Fruit fly (Drosophila melanogaster) whole organism, embryonic: ENCODE results near the gene CG7966.

Experiments
- Antp ChIP-seq: fragments of 200-800 bp; sonication (Bioruptor generic); optimal IDR thresholded peaks from 3 replicates; lab custom pipeline; 2016; ENCODE audit warnings: missing biosample characterization, missing genetic modification characterization
- Blimp-1 ChIP-seq: fragments of 200-800 bp; sonication (Bioruptor generic); optimal IDR thresholded peaks from 3 replicates; lab custom pipeline; 2018; ENCODE audit warnings: missing biosample characterization, missing genetic modification characterization, mild to moderate bottlenecking, moderate library complexity, missing genetic modification reagents
- CG10543 ChIP-seq: fragments of 200-800 bp; sonication (Bioruptor generic); optimal IDR thresholded peaks from 3 replicates; lab custom pipeline; 2017; ENCODE audit warnings: missing biosample characterization, mild to moderate bottlenecking, missing genetic modification characterization, moderate library complexity
- CG11456 ChIP-seq: fragments of 200-800 bp; sonication (Bioruptor generic); IDR thresholded peaks from 3 replicates; pipeline ENCODE4 v1.3.6; 2022; ENCODE audit warnings: missing biosample characterization, missing genetic modification characterization
- CG11723 ChIP-seq: fragments of 200-800 bp; sonication (Bioruptor generic); optimal IDR thresholded peaks from 2 replicates; lab custom pipeline; 2017; ENCODE audit warnings: missing biosample characterization, mild to moderate bottlenecking, missing genetic modification characterization
- CG12659 ChIP-seq: fragments of 200-800 bp; sonication (Bioruptor generic); optimal IDR thresholded peaks from 3 replicates; lab custom pipeline; 2017; ENCODE audit warnings: mild to moderate bottlenecking, missing biosample characterization, missing genetic modification reagents, missing genetic modification characterization
- CG17361 ChIP-seq: fragments of 200-800 bp; sonication (Bioruptor generic); IDR thresholded peaks from 3 replicates; pipeline ENCODE4 v1.3.6; 2022; ENCODE audit warnings: missing biosample characterization, missing genetic modification characterization
- CG2199 ChIP-seq: fragments of 200-800 bp; sonication (Bioruptor generic); IDR thresholded peaks from 3 replicates; pipeline ENCODE4 v1.3.6; 2022; ENCODE audit warnings: missing biosample characterization, missing genetic modification characterization
- CG30020 ChIP-seq: fragments of 200-800 bp; optimal IDR thresholded peaks from 2 replicates; lab custom pipeline; 2019; ENCODE audit warnings: missing biosample characterization, mild to moderate bottlenecking, missing genetic modification characterization, moderate library complexity
- CG32532 ChIP-seq: fragments of 200-800 bp; sonication (Bioruptor generic); IDR thresholded peaks from 2 replicates; pipeline ENCODE4 v1.3.6; 2022; ENCODE audit warnings: missing biosample characterization, missing genetic modification characterization
- CG3281 ChIP-seq: fragments of 200-800 bp; sonication (Bioruptor generic); optimal IDR thresholded peaks from 3 replicates; lab custom pipeline; 2017; ENCODE audit warnings: missing biosample characterization, mild to moderate bottlenecking, missing genetic modification characterization
- CG7556 ChIP-seq: fragments of 200-800 bp; sonication (Bioruptor generic); optimal IDR thresholded peaks from 2 replicates; lab custom pipeline; 2017; ENCODE audit warnings: missing biosample characterization, mild to moderate bottlenecking, missing genetic modification characterization
- CoRest ChIP-seq: fragments of 200-800 bp; sonication (Bioruptor generic); optimal IDR thresholded peaks from 3 replicates; lab custom pipeline; 2018; ENCODE audit warnings: missing biosample characterization, mild to moderate bottlenecking, missing genetic modification characterization, moderate library complexity
- CrebB ChIP-seq: fragments of 200-800 bp; sonication (Bioruptor generic); optimal IDR thresholded peaks from 3 replicates; lab custom pipeline; 2018; ENCODE audit warnings: missing biosample characterization, mild to moderate bottlenecking, missing genetic modification characterization
- D ChIP-seq, 2 experiments: fragments of 200-800 bp in 1 of 2; fragments of >200 bp in 1 of 2; sonication (Bioruptor generic) in 1 of 2; optimal IDR thresholded peaks; 2 replicates in 1 of 2; 3 replicates in 1 of 2; lab custom pipeline; 2017; ENCODE audit warnings: mild to moderate bottlenecking in 1 of 2, missing biosample characterization in 1 of 2, missing genetic modification characterization in 1 of 2, missing genetic modification reagents in 1 of 2
- Deaf1 ChIP-seq: fragments of 200-800 bp; optimal IDR thresholded peaks from 3 replicates; lab custom pipeline; 2019; ENCODE audit warnings: missing biosample characterization, mild to moderate bottlenecking, missing genetic modification characterization, moderate library complexity
- Lpt ChIP-seq: fragments of >200 bp; optimal IDR thresholded peaks from 2 replicates; lab custom pipeline; 2018; ENCODE audit warnings: missing biosample characterization, missing genetic modification characterization
- Med ChIP-seq: fragments of 200-800 bp; sonication (Bioruptor generic); peaks from one replicate; lab custom pipeline; 2016; ENCODE audit warnings: missing biosample characterization, missing genetic modification characterization, mild to moderate bottlenecking, inconsistent platforms, moderate library complexity
- Oli ChIP-seq: fragments of 200-800 bp; sonication (Bioruptor generic); optimal IDR thresholded peaks from 2 replicates; lab custom pipeline; 2018; ENCODE audit warnings: missing biosample characterization, mild to moderate bottlenecking, missing genetic modification characterization, moderate library complexity
- Sox100B ChIP-seq: fragments of 200-800 bp; sonication (Bioruptor generic); optimal IDR thresholded peaks from 3 replicates; lab custom pipeline; 2018; ENCODE audit warnings: missing biosample characterization, mild to moderate bottlenecking, missing genetic modification characterization
- Sry-β ChIP-seq: fragments of 200-800 bp; sonication (Bioruptor generic); optimal IDR thresholded peaks from 2 replicates; lab custom pipeline; 2018; ENCODE audit warnings: missing biosample characterization, mild to moderate bottlenecking, missing genetic modification characterization, moderate library complexity
- bcd ChIP-seq: fragments of 200-800 bp; sonication (Bioruptor generic); optimal IDR thresholded peaks from 2 replicates; lab custom pipeline; 2017; ENCODE audit warnings: missing biosample characterization, mild to moderate bottlenecking, missing genetic modification characterization
- crol ChIP-seq: fragments of 200-800 bp; sonication (Bioruptor generic); IDR thresholded peaks from 2 replicates; pipeline ENCODE4 v1.3.6; 2022; ENCODE audit warnings: missing biosample characterization, missing genetic modification characterization
- dimm ChIP-seq: fragments of 200-800 bp; sonication (Bioruptor generic); IDR thresholded peaks from 2 replicates; pipeline ENCODE4 v1.3.6; 2022; ENCODE audit warnings: missing biosample characterization, missing genetic modification characterization
- dmrt11E ChIP-seq: fragments of 200-800 bp; sonication (Bioruptor generic); optimal IDR thresholded peaks from 3 replicates; lab custom pipeline; 2018; ENCODE audit warnings: missing biosample characterization, mild to moderate bottlenecking, missing genetic modification characterization, moderate library complexity
- dysf ChIP-seq: fragments of 200-800 bp; sonication (Bioruptor generic); IDR thresholded peaks from 3 replicates; pipeline ENCODE4 v1.3.6; 2022; ENCODE audit warnings: missing biosample characterization, missing genetic modification characterization
- ewg ChIP-seq: fragments of 200-800 bp; sonication (Bioruptor generic); optimal IDR thresholded peaks from 3 replicates; lab custom pipeline; 2017; ENCODE audit warnings: mild to moderate bottlenecking, missing biosample characterization, missing genetic modification reagents, missing genetic modification characterization
- exex ChIP-seq: fragments of 200-800 bp; sonication (Bioruptor generic); optimal IDR thresholded peaks from 4 replicates; lab custom pipeline; 2018; ENCODE audit warnings: missing biosample characterization, mild to moderate bottlenecking, missing genetic modification characterization, moderate library complexity
- grau ChIP-seq: fragments of 200-800 bp; optimal IDR thresholded peaks from 3 replicates; lab custom pipeline; 2019; ENCODE audit warnings: missing biosample characterization, mild to moderate bottlenecking, missing genetic modification characterization, moderate library complexity
- gro ChIP-seq: fragments of 200-800 bp; sonication (Bioruptor generic); optimal IDR thresholded peaks from 2 replicates; lab custom pipeline; 2016; ENCODE audit warnings: missing biosample characterization, missing genetic modification characterization
- ham ChIP-seq: fragments of 200-800 bp; sonication (Bioruptor generic); IDR thresholded peaks from 2 replicates; pipeline ENCODE4 v1.3.6; 2022; ENCODE audit warnings: missing biosample characterization, missing genetic modification characterization
- insv ChIP-seq, 2 experiments: fragments of 200-800 bp; sonication (Bioruptor generic); optimal IDR thresholded peaks; 3 replicates each; lab custom pipeline; 2016 to 2018; ENCODE audit warnings: missing biosample characterization in 2 of 2, missing genetic modification characterization in 2 of 2
- inv ChIP-seq: fragments of 200-800 bp; sonication (Bioruptor generic); IDR thresholded peaks from 2 replicates; pipeline ENCODE4 v1.3.6; 2022; ENCODE audit warnings: missing biosample characterization, missing genetic modification characterization; ENCODE audit not compliant: partially characterized antibody
- mam ChIP-seq: fragments of 200-800 bp; sonication (Bioruptor generic); optimal IDR thresholded peaks from 3 replicates; lab custom pipeline; 2016; ENCODE audit warnings: missing biosample characterization, missing genetic modification characterization
- nerfin-1 ChIP-seq: fragments of 200-800 bp; sonication (Bioruptor generic); optimal IDR thresholded peaks from 3 replicates; lab custom pipeline; 2019; ENCODE audit warnings: missing biosample characterization, mild to moderate bottlenecking, missing genetic modification characterization, moderate library complexity
- nmo ChIP-seq: fragments of 200-800 bp; sonication (Bioruptor generic); optimal IDR thresholded peaks from 2 replicates; lab custom pipeline; 2018; ENCODE audit warnings: missing biosample characterization, mild to moderate bottlenecking, missing genetic modification characterization, moderate library complexity
- nom ChIP-seq: fragments of 200-800 bp; sonication (Bioruptor generic); optimal IDR thresholded peaks from 2 replicates; lab custom pipeline; 2017; ENCODE audit warnings: missing biosample characterization, missing genetic modification characterization, mild to moderate bottlenecking, moderate library complexity, missing genetic modification reagents
- onecut ChIP-seq: fragments of 200-800 bp; sonication (Bioruptor generic); IDR thresholded peaks from 2 replicates; pipeline ENCODE4 v1.3.6; 2022; ENCODE audit warnings: missing biosample characterization, missing genetic modification characterization
- pan ChIP-seq, 4 experiments: fragments of >200 bp in 3 of 4; fragments of 200-800 bp in 1 of 4; sonication (Bioruptor generic) in 1 of 4; optimal IDR thresholded peaks in 3 of 4; IDR thresholded peaks in 1 of 4; 2 replicates each; pipeline versions ENCODE4 v1.3.6 to Lab custom; 2017 to 2022; ENCODE audit warnings: missing biosample characterization in 2 of 4, missing genetic modification characterization in 2 of 4, mixed read lengths in 1 of 4
- pho ChIP-seq: fragments of 200-800 bp; sonication (Bioruptor generic); optimal IDR thresholded peaks from 2 replicates; lab custom pipeline; 2016; ENCODE audit warnings: missing biosample characterization, missing genetic modification characterization
- pita ChIP-seq: fragments of 200-800 bp; sonication (Bioruptor generic); optimal IDR thresholded peaks from 2 replicates; lab custom pipeline; 2017; ENCODE audit warnings: missing biosample characterization, mild to moderate bottlenecking, missing genetic modification characterization
- ranshi ChIP-seq: fragments of 200-800 bp; sonication (Bioruptor generic); IDR thresholded peaks from 2 replicates; pipeline ENCODE4 v1.3.6; 2022; ENCODE audit warnings: missing biosample characterization, missing genetic modification characterization
- row ChIP-seq: fragments of 200-800 bp; sonication (Bioruptor generic); IDR thresholded peaks from 3 replicates; pipeline ENCODE4 v1.3.6; 2022; ENCODE audit warnings: missing biosample characterization, missing genetic modification characterization
- stc ChIP-seq: fragments of 200-800 bp; sonication (Bioruptor generic); IDR thresholded peaks from 2 replicates; pipeline ENCODE4 v1.3.6; 2022; ENCODE audit warnings: missing biosample characterization, missing genetic modification characterization
- tll ChIP-seq, 2 experiments: fragments of 200-800 bp in 1 of 2; fragments of >200 bp in 1 of 2; sonication (Bioruptor generic) in 1 of 2; optimal IDR thresholded peaks; 2 replicates each; lab custom pipeline; 2017 to 2019; ENCODE audit warnings: missing biosample characterization in 2 of 2, missing genetic modification characterization in 2 of 2, mild to moderate bottlenecking in 1 of 2, moderate library complexity in 1 of 2
- zfh2 ChIP-seq: fragments of 200-800 bp; sonication (Bioruptor generic); optimal IDR thresholded peaks from 2 replicates; lab custom pipeline; 2016; ENCODE audit warnings: missing biosample characterization, missing genetic modification characterization

Gene CG7966

dm6 chr3R:13015811-13016766, 35.2 kb downstream of the CG7966 start (continued):
- no peak for TF ChIP-seq pan (optimal IDR thresholded peaks at IDR 0.05; lab: Kevin White, UChicago)
- peak in 1 of 2 experiments; percentile 4 for TF ChIP-seq pan (GFP tag; optimal IDR thresholded peaks at IDR 0.05 in 1 of 2, IDR thresholded peaks at IDR 0.05 in 1 of 2)
- peak; percentile 50; the same call in 2 of the 3 replicates for TF ChIP-seq CG2199 (GFP tag; lab: Robert Waterston, UW)
- TF ChIP-seq Antp (GFP tag; lab: Kevin White, UChicago) = no peak
- no peak for TF ChIP-seq ranshi (GFP tag; lab: Robert Waterston, UW)
- TF ChIP-seq Blimp-1 (GFP tag; lab: Kevin White, UChicago) = no peak
- TF ChIP-seq dmrt11E (tag; lab: Kevin White, UChicago) = peak; percentile 13
- peak; percentile 12 for TF ChIP-seq nmo (GFP tag; lab: Kevin White, UChicago)
- TF ChIP-seq grau = peak; percentile 5
- peak; percentile 22 for TF ChIP-seq CG12659
- peak; percentile 25 for TF ChIP-seq CG7556 (GFP tag; lab: Kevin White, UChicago)
- peak; percentile 10 for TF ChIP-seq Lpt (GFP tag; lab: Kevin White, UChicago)
- no peak for TF ChIP-seq D (optimal IDR thresholded peaks at IDR 0.05; lab: Kevin White, UChicago)
- no peak for TF ChIP-seq D (GFP tag; optimal IDR thresholded peaks at IDR 0.05; lab: Kevin White, UChicago)
- peak; percentile 43 for TF ChIP-seq Deaf1 (tag; lab: Kevin White, UChicago)
- peak; percentile 37 for TF ChIP-seq CG10543 (GFP tag; lab: Kevin White, UChicago)
- TF ChIP-seq ewg (GFP tag; lab: Kevin White, UChicago) = peak; percentile 78
- peak; percentile 82 for TF ChIP-seq Med (GFP tag; lab: Kevin White, UChicago)
- peak; percentile 0 for TF ChIP-seq bcd
- no peak for TF ChIP-seq zfh2 (GFP tag; lab: Kevin White, UChicago)
- no peak for TF ChIP-seq dimm (GFP tag; lab: Robert Waterston, UW)
- TF ChIP-seq row (GFP tag; lab: Robert Waterston, UW) = peak; percentile 73
- no peak for TF ChIP-seq ham (GFP tag; lab: Robert Waterston, UW)
- no peak for TF ChIP-seq gro (GFP tag; lab: Kevin White, UChicago)
- peak; percentile 18 for TF ChIP-seq CoRest (tag; lab: Kevin White, UChicago)
- peak; percentile 16 for TF ChIP-seq CG3281 (GFP tag; lab: Kevin White, UChicago)
- TF ChIP-seq Sry-β = peak; percentile 91
- TF ChIP-seq pho (GFP tag; lab: Kevin White, UChicago) = peak; percentile 18
- no peak for TF ChIP-seq CG11723 (GFP tag; lab: Kevin White, UChicago)
- TF ChIP-seq inv (GFP tag; lab: Robert Waterston, UW) = no peak
- peak; percentile 70 for TF ChIP-seq exex (tag; lab: Kevin White, UChicago)
- no peak for TF ChIP-seq Sox100B (GFP tag; lab: Kevin White, UChicago)
- TF ChIP-seq tll (GFP tag; optimal IDR thresholded peaks at IDR 0.05; lab: Kevin White, UChicago) = no peak
- 0 out of 3 replicates have a peak, but pooled peaks have one; percentile 12 for TF ChIP-seq CG17361 (GFP tag; lab: Robert Waterston, UW)
- no peak for TF ChIP-seq nerfin-1 (tag; lab: Kevin White, UChicago)
- no peak; the same call in none of the 2 replicates for TF ChIP-seq crol
- no peak for TF ChIP-seq CG11456 (GFP tag; lab: Robert Waterston, UW)
- no peak for TF ChIP-seq stc (GFP tag; lab: Robert Waterston, UW)
- TF ChIP-seq onecut (GFP tag; lab: Robert Waterston, UW) = 0 out of 2 replicates have a peak, but pooled peaks have one; percentile 4
- peak in 1 of 2 experiments; percentile 43 for TF ChIP-seq insv (GFP tag; optimal IDR thresholded peaks at IDR 0.05; lab: Kevin White, UChicago)
- TF ChIP-seq nom (GFP tag; lab: Kevin White, UChicago) = peak; percentile 68
- TF ChIP-seq CrebB = no peak
- TF ChIP-seq dysf (GFP tag; lab: Robert Waterston, UW) = peak; percentile 29; the same call in 1 of the 3 replicates
- TF ChIP-seq CG32532 (GFP tag; lab: Robert Waterston, UW) = peak; percentile 55
- TF ChIP-seq pita = no peak
- no peak for TF ChIP-seq Oli (tag; lab: Kevin White, UChicago)
- no peak for TF ChIP-seq CG30020 (tag; lab: Kevin White, UChicago)
- peak; percentile 20 for TF ChIP-seq mam (GFP tag; lab: Kevin White, UChicago)
